Worm (Caenorhabditis elegans) whole organism, young adult: ENCODE data around the gene lys-10.

Experiments
- F49E8.2 ChIP-seq: sonication (generic microtip); optimal IDR thresholded peaks from 3 replicates; lab custom pipeline; 2017; ENCODE audit warnings: missing genetic modification characterization, mild to moderate bottlenecking, missing compliant biosample characterization, antibody characterized with exemption, moderate library complexity; ENCODE audit not compliant: insufficient read depth
- dox-1 ChIP-seq: fragments of 200-800 bp; sonication (Bioruptor generic); IDR thresholded peaks from 2 replicates; pipeline ENCODE4 v1.3.6; 2022; ENCODE audit warnings: missing genetic modification reagents, missing genetic modification characterization, missing compliant biosample characterization
- let-526 ChIP-seq: fragments of 200-800 bp; sonication (Bioruptor generic); IDR thresholded peaks from 2 replicates; pipeline ENCODE4 v1.3.6; 2022; ENCODE audit warnings: missing genetic modification reagents, missing genetic modification characterization, missing compliant biosample characterization
- mcd-1 ChIP-seq: fragments of 200-800 bp; sonication (Bioruptor generic); IDR thresholded peaks from 2 replicates; pipeline ENCODE4 v1.3.6; 2022; ENCODE audit warnings: missing genetic modification reagents, missing genetic modification characterization, missing compliant biosample characterization

DNA sequence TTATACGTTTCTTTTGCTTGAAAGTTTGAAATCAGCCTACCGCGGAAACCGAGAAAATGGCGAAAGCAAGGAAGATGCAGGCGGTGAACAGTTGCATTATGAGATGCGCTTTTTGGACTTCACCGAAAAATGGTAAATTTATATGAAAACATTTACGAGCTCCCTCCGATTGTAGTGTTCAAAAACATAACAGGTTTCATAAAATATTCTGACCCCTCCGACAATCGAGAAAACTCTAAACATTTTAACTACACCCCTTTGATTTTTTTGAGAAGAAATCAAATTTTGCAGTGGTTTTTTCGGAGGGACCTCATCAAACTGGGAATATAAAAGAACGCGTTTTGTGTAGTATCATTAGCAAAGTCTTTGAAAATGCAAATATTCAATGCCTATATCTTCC, 14.4 kb downstream of the lys-10 start, which contains the start of the genes F17E9.18 and F17E9.15:
- TF ChIP-seq F49E8.2 (tag; lab: Kevin White, UChicago) (no peak), dox-1 (GFP tag; lab: Robert Waterston, UW) (no peak), mcd-1 (GFP tag; lab: Robert Waterston, UW) (no peak), let-526 (no peak)
